Fruit fly (Drosophila melanogaster) whole organism, embryonic: Measurements from ENCODE around the gene Spn38F.

Experiments used
- HLH54F ChIP-seq: fragments of 200-800 bp; sonication (Bioruptor generic); optimal IDR thresholded peaks from 3 replicates; lab custom pipeline; 2016; ENCODE audit warnings: missing biosample characterization, missing genetic modification characterization
- cad ChIP-seq: fragments of >200 bp; optimal IDR thresholded peaks from 2 replicates; lab custom pipeline; 2017; ENCODE audit warnings: missing biosample characterization, missing genetic modification characterization

DNA sequence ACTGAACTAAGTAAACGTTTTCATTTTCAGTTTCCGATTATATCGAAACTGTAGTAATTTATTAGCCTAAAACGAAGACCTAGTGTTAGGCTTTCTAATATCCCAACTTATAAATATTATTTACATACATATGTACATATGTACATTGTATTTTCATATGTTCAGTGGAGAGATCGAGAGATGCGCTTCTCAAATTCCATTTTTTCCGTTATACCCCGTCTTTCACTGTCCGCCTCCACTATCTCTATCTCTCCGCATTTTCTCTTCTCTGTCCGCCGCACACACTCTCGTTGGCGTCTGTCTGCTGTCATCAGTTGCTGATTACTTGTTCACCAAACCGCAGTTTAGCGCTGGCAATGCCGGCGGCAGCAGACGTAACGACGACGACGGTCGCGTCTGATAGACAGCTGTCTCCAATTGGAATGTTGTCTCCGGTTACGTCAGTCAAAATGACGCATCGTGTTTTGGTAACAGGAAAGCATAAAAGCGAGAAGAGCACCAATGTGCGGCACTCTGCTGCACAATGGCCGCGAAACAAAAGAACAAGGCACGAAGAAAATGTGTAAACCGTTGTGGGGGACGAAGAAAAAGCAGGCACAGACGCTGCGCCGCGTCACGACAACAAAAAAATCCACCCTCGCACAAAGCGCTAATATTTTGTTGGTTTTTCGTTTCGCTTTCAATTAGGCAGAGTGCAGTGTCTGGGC, 15.1 kb downstream of the Spn38F start, which contains the start of gene CG9331:
- TF ChIP-seq HLH54F (GFP tag; lab: Kevin White, UChicago), result no peak
- no peak for TF ChIP-seq cad (GFP tag; lab: Kevin White, UChicago)
